Worm (Caenorhabditis elegans) whole organism, L2 larva: ENCODE results near the gene Y41G9A.17.

Experiments used
- Y55F3AM.14 ChIP-seq: fragments of 200-800 bp; sonication (Bioruptor generic); optimal IDR thresholded peaks from 2 replicates; lab custom pipeline; 2018; ENCODE audit warnings: mild to moderate bottlenecking, missing genetic modification characterization, missing compliant biosample characterization
- elt-3 ChIP-seq: sonication (generic microtip); optimal IDR thresholded peaks from 2 replicates; lab custom pipeline; 2017; ENCODE audit warnings: missing biosample characterization, missing genetic modification characterization
- lin-13 ChIP-seq: fragments of 150-350 bp; optimal IDR thresholded peaks from 2 replicates; lab custom pipeline; 2014; ENCODE audit warnings: missing biosample characterization, missing genetic modification reagents, missing genetic modification characterization
- lin-39 ChIP-seq: fragments of 150-350 bp; optimal IDR thresholded peaks from 2 replicates; lab custom pipeline; 2014; ENCODE audit warnings: missing biosample characterization, missing genetic modification reagents, missing genetic modification characterization
- nhr-12 ChIP-seq: fragments of 150-350 bp; optimal IDR thresholded peaks from 2 replicates; lab custom pipeline; 2014; ENCODE audit warnings: missing biosample characterization, missing genetic modification characterization
- peb-1 ChIP-seq: fragments of 150-350 bp; optimal IDR thresholded peaks from 2 replicates; lab custom pipeline; 2014; ENCODE audit warnings: missing biosample characterization, missing genetic modification characterization
- unc-62 ChIP-seq: fragments of 150-350 bp; optimal IDR thresholded peaks from 2 replicates; lab custom pipeline; 2014; ENCODE audit warnings: missing biosample characterization, missing genetic modification reagents, missing genetic modification characterization

DNA sequence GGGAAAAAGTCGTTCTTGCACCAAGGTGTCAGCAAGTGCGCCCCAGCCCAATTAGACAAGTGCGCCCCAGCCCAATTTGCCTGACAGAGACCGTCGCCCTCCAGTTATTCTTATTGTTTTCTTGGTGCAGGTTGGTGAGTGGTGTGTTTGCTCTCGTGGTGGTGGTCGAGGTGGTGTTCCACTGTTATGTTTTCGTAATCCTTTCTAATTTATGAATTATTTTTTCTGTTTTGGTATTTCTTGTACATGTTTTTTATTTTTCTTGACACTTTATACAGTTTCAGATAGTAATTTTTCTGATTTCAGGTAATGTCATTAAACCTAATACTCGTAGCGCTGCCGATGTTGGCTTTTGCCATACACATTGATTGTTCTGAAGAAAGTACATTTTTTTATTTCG lies 9.6 kb upstream of the Y41G9A.17 start, which contains the start of gene Y48D7A.1:
- TF ChIP-seq Y55F3AM.14 (GFP tag; lab: Kevin White, UChicago) (no peak), lin-39 (no peak), peb-1 (tag; lab: Kevin White, UChicago) (no peak), nhr-12 (no peak), unc-62 (GFP tag; lab: Kevin White, UChicago) (no peak), lin-13 (no peak), elt-3 (no peak)
